Fruit fly (Drosophila melanogaster) S2 (cell line): Measurements from ENCODE around the gene CG15208.

ENCODE experiments used
- CG8478 ChIP-seq: fragments of >200 bp; optimal IDR thresholded peaks from 2 replicates; lab custom pipeline; 2018
- CTCF ChIP-seq, 2 experiments: fragments of >200 bp; optimal IDR thresholded peaks; 2 replicates each; lab custom pipeline; 2018

dm6 chrX:10921665-10922064 lies 21.9 kb downstream of the CG15208 start:
- no peak for TF ChIP-seq CTCF (optimal IDR thresholded peaks at IDR 0.05; lab: Kevin White, UChicago)
- no peak for TF ChIP-seq CG8478 (lab: Kevin White, UChicago)
